Worm (Caenorhabditis elegans) whole organism, L4/young adult: ENCODE data around the gene srh-140.

Experiments
- W03F9.2 ChIP-seq: fragments of 150-350 bp; optimal IDR thresholded peaks from 2 replicates; lab custom pipeline; 2014; ENCODE audit warnings: missing biosample characterization, missing genetic modification characterization
- dao-5 ChIP-seq: sonication (generic microtip); optimal IDR thresholded peaks from 2 replicates; lab custom pipeline; 2016; ENCODE audit warnings: missing genotype, missing genetic modification characterization, moderate library complexity, missing compliant biosample characterization
- him-1 ChIP-seq: sonication (generic microtip); optimal IDR thresholded peaks from 2 replicates; lab custom pipeline; 2016; ENCODE audit warnings: missing genotype, missing genetic modification reagents, missing genetic modification characterization, missing compliant biosample characterization

- TF ChIP-seq dao-5 (tag; lab: Kevin White, UChicago) (no peak), him-1 (tag; lab: Kevin White, UChicago) (no peak), W03F9.2 (no peak)
Measured at ce11 chrV:15733568-15733967, 11.6 kb downstream of the srh-140 start, which contains the start of gene T23D5.3.
